Worm (Caenorhabditis elegans) whole organism, early embryonic: ENCODE measurements around the gene T22C8.4.

Experiments used
- B0310.2 ChIP-seq: sonication (generic microtip); optimal IDR thresholded peaks from 2 replicates; lab custom pipeline; 2016; ENCODE audit warnings: mild to moderate bottlenecking, missing genetic modification characterization, missing compliant biosample characterization
- F13C5.2 ChIP-seq: sonication (generic microtip); optimal IDR thresholded peaks from 2 replicates; lab custom pipeline; 2017; ENCODE audit warnings: mild to moderate bottlenecking, missing genetic modification characterization, inconsistent platforms, missing compliant biosample characterization
- aly-1 ChIP-seq: sonication (generic microtip); optimal IDR thresholded peaks from 2 replicates; lab custom pipeline; 2016; ENCODE audit warnings: missing genetic modification characterization, missing compliant biosample characterization
- ama-1 ChIP-seq: fragments of 150-350 bp; optimal IDR thresholded peaks from 2 replicates; lab custom pipeline; 2014
- ceh-13 ChIP-seq: fragments of 200-800 bp; sonication (Bioruptor generic); optimal IDR thresholded peaks from 2 replicates; lab custom pipeline; 2018; ENCODE audit warnings: mild to moderate bottlenecking, missing genetic modification characterization, missing compliant biosample characterization
- ceh-36 ChIP-seq: sonication (generic microtip); optimal IDR thresholded peaks from 2 replicates; lab custom pipeline; 2016; ENCODE audit warnings: missing genetic modification characterization, inconsistent platforms, missing compliant biosample characterization
- ets-7 ChIP-seq: sonication (generic microtip); optimal IDR thresholded peaks from 2 replicates; lab custom pipeline; 2016; ENCODE audit warnings: missing genotype, missing genetic modification characterization, missing compliant biosample characterization
- flt-1 ChIP-seq: fragments of 200-800 bp; sonication (Bioruptor generic); IDR thresholded peaks from 2 replicates; pipeline ENCODE4 v1.3.6; 2022; ENCODE audit warnings: missing genetic modification characterization, missing compliant biosample characterization
- hmbx-1 ChIP-seq: sonication (generic microtip); optimal IDR thresholded peaks from 2 replicates; lab custom pipeline; 2016; ENCODE audit warnings: mild to moderate bottlenecking, missing genetic modification characterization, missing compliant biosample characterization
- hmg-4 ChIP-seq: fragments of 200-800 bp; sonication (Bioruptor generic); optimal IDR thresholded peaks from 2 replicates; lab custom pipeline; 2018; ENCODE audit warnings: mild to moderate bottlenecking, missing genetic modification characterization, missing compliant biosample characterization
- hnd-1 ChIP-seq: sonication (generic microtip); optimal IDR thresholded peaks from 2 replicates; lab custom pipeline; 2016; ENCODE audit warnings: missing genetic modification characterization, missing compliant biosample characterization
- pes-1 ChIP-seq: fragments of 200-800 bp; sonication (Bioruptor generic); IDR thresholded peaks from 2 replicates; pipeline ENCODE4 v1.3.6; 2022; ENCODE audit warnings: missing genetic modification reagents, missing genetic modification characterization, missing compliant biosample characterization
- scrt-1 ChIP-seq: fragments of 200-800 bp; sonication (Bioruptor generic); IDR thresholded peaks from 2 replicates; pipeline ENCODE4 v1.3.6; 2022; ENCODE audit warnings: missing genetic modification characterization, missing compliant biosample characterization
- sea-1 ChIP-seq: fragments of 200-800 bp; sonication (Bioruptor generic); conservative IDR thresholded peaks from 2 replicates; pipeline ENCODE4 v1.3.6; 2022; ENCODE audit warnings: missing genetic modification characterization, missing compliant biosample characterization
- tbx-11 ChIP-seq: fragments of 200-800 bp; sonication (Bioruptor generic); IDR thresholded peaks from 2 replicates; pipeline ENCODE4 v1.3.6; 2022; ENCODE audit warnings: missing genetic modification characterization, missing compliant biosample characterization
- tbx-37 ChIP-seq: fragments of 200-800 bp; sonication (Bioruptor generic); conservative IDR thresholded peaks from 2 replicates; pipeline ENCODE4 v1.3.6; 2022; ENCODE audit warnings: missing genetic modification reagents, missing genetic modification characterization, missing compliant biosample characterization
- tra-4 ChIP-seq: sonication (generic microtip); optimal IDR thresholded peaks from 2 replicates; lab custom pipeline; 2017; ENCODE audit warnings: missing genetic modification characterization, missing compliant biosample characterization

The T22C8.4 gene

DNA sequence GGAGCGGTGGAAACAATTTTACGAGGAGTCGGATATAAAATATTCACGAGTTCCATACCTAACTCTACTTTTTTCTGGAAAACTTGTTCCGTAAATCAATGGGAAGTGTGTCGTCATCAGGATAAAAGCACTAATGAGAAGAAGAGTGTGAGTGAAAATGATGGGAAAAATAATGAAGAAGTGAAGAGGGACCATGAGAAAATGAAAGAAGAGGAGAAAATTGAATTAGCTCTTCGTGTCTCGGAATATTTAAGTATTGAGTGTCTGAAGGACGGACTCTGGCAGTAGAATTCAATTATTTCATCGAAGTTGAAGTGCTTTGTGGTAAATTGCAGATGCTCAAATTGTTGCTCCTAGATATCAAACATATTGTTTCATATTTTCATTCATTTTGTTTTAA is 34.1 kb downstream of the T22C8.4 start:
- TF ChIP-seq ceh-36 (no peak), scrt-1 (GFP tag; lab: Robert Waterston, UW) (no peak)

DNA sequence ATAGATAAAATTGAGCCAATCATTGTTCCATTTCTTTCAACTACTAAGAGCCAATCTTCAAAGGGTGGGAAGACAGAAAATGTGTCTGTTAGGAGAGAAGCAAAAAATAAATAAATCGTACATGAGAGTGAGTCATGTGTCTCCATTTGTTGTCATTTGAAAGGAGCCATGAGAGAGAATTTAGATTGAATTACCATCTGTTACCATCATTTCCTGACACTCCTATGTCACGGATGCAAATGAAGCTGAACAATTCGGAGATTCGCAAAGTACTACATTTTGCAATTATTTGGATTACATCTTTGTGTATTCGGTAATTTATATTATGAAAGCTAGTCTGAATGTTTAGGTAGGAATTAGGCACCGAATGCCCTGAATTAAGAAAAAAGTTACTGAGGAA is 34.9 kb downstream of the T22C8.4 start:
- TF ChIP-seq B0310.2 (tag; lab: Kevin White, UChicago) = no peak
- no peak for TF ChIP-seq ceh-36

ce11 chrII:8587660-8588230 is 35.6 kb downstream of the T22C8.4 start:
- TF ChIP-seq scrt-1 (GFP tag; lab: Robert Waterston, UW) (no peak), aly-1 (tag; lab: Kevin White, UChicago) (no peak), tbx-37 (no peak), hmg-4 (GFP tag; lab: Kevin White, UChicago) (no peak)

DNA sequence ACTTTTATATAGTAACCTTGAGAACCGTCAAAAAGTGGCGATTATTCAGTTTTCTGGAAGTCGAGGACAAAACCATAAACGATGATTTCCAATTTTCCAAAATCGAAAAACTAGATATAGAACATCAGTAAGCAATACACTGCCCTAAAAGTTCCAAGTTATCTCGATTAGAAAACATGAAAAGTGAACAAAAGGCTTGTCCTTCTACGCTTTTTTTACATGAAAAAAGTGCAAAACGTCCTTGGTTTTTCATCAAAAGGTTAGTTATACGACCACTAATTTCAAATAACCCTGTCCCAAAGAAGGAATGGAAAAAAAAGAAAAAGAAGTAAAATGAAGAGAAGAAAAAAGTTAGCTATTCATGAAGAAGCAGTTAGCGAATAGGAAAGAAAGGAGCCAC is 37.4 kb downstream of the T22C8.4 start:
- TF ChIP-seq flt-1 (GFP tag; lab: Robert Waterston, UW) (no peak), ceh-13 (no peak), B0310.2 (tag; lab: Kevin White, UChicago) (no peak), pes-1 (GFP tag; lab: Robert Waterston, UW) (no peak), ama-1 (lab: Kevin White, UChicago) (no peak), hmg-4 (GFP tag; lab: Kevin White, UChicago) (no peak)

- TF ChIP-seq pes-1 (GFP tag; lab: Robert Waterston, UW) (no peak), tra-4 (tag; lab: Kevin White, UChicago) (no peak), sea-1 (GFP tag; lab: Robert Waterston, UW) (no peak), scrt-1 (GFP tag; lab: Robert Waterston, UW) (no peak), hmbx-1 (tag; lab: Kevin White, UChicago) (no peak), hnd-1 (no peak), B0310.2 (tag; lab: Kevin White, UChicago) (no peak), ceh-13 (no peak), flt-1 (GFP tag; lab: Robert Waterston, UW) (no peak), ets-7 (tag; lab: Kevin White, UChicago) (no peak), ceh-36 (no peak), hmg-4 (GFP tag; lab: Kevin White, UChicago) (no peak), F13C5.2 (tag; lab: Kevin White, UChicago) (no peak), tbx-11 (GFP tag; lab: Robert Waterston, UW) (no peak), tbx-37 (no peak), ama-1 (lab: Kevin White, UChicago) (no peak), aly-1 (tag; lab: Kevin White, UChicago) (no peak)
These were observed 38.2 kb downstream of the T22C8.4 start, which contains the start of gene F54C9.11 for ce11 chrII:8585036-8585627. Gene F54C9.11, minus strand, starts transcription at chrII:8585086.

DNA sequence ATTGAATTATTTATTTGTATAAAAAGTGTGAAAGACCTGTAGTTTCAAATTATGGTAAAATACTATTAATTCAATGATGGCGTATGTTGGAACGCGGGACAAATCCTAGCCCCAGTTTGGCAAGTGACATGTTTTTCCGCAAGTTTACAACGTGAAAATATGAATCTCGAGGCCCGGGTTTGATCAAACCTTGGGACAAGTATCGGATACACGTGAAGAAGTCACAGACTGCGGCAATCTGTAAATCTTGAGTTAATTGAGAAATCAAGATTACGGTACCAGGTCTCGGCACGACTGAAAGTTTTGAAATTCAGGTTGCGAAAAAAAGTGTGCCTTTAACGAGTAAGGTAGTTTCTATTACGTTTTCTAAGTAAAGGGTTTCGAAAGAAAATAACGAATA is 40.3 kb downstream of the T22C8.4 start:
- TF ChIP-seq pes-1 (GFP tag; lab: Robert Waterston, UW) = no peak
- TF ChIP-seq hmg-4 (GFP tag; lab: Kevin White, UChicago) = no peak
- peak; percentile 54 for TF ChIP-seq ama-1 (lab: Kevin White, UChicago)

- TF ChIP-seq tbx-11 (GFP tag; lab: Robert Waterston, UW) = no peak
- TF ChIP-seq sea-1 (GFP tag; lab: Robert Waterston, UW) = no peak
- TF ChIP-seq ets-7 (tag; lab: Kevin White, UChicago) = no peak
- no peak for TF ChIP-seq hmg-4 (GFP tag; lab: Kevin White, UChicago)
- TF ChIP-seq tra-4 (tag; lab: Kevin White, UChicago) = no peak
- TF ChIP-seq aly-1 (tag; lab: Kevin White, UChicago) = no peak
- no peak for TF ChIP-seq ceh-13
- TF ChIP-seq flt-1 (GFP tag; lab: Robert Waterston, UW) = no peak
- TF ChIP-seq ama-1 (lab: Kevin White, UChicago) = no peak
- no peak for TF ChIP-seq ceh-36
These were observed 41.6 kb downstream of the T22C8.4 start, which contains the start of gene arl-1 for ce11 chrII:8581700-8582099. Gene arl-1, plus strand, starts transcription at chrII:8582000.

DNA sequence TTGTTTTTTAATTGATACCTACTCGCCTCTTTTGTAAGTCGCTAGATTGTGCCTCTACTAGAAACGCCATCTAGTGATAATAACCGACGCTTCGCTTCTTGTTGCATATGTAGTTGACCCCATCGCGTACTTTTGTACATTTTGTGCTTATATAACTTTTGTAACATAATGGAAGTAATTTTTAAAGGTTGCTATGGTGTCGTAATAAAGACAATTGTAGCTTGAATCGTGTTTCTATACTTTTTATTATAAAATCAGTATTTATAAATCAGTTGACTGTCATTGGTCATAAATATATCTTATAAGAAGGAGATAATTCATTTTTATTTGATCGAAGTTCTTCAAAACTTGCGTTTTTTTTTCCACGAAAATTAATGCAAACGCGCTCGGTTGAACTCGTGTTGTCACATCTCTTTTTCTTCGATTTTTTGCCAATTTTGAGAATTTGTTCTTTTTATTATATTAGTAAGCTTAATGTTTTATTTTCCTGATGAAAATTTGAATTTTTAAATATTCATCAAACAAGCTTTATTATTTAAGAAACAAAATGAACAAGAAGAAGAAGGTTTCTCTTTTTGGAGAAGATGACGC is 45.7 kb downstream of the T22C8.4 start, which contains the start of gene F54C9.9:
Gene F54C9.9, plus strand, starts transcription at position 541 of the 591 bp plus-strand sequence.
- no peak for TF ChIP-seq tbx-11 (GFP tag; lab: Robert Waterston, UW)

DNA sequence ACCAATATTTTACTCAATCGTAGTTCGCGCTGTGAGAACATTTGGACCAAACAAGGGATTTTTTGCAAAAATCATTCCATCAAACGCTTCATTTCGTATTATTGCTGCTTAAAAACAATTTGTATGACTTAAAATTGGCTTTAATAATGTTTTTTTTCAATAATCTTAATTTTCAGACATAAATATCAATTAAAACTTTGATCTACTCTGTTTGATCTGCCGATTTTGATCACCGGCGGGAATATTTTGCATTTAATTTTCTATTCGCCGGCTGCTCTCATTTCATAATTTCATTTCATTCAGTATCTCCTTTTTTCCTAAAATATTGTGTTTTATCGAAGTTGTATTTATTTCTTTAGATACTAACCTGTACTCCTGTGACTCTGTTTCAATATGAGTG is 48.1 kb downstream of the T22C8.4 start, which contains the start of gene puf-5:
Gene puf-5, plus strand, starts transcription at position 358 of the 400 bp plus-strand sequence.
- TF ChIP-seq ceh-13 (no peak), ama-1 (lab: Kevin White, UChicago) (no peak), hnd-1 (no peak), B0310.2 (tag; lab: Kevin White, UChicago) (no peak), pes-1 (GFP tag; lab: Robert Waterston, UW) (no peak), aly-1 (tag; lab: Kevin White, UChicago) (no peak), flt-1 (GFP tag; lab: Robert Waterston, UW) (no peak), tbx-11 (GFP tag; lab: Robert Waterston, UW) (no peak), hmg-4 (GFP tag; lab: Kevin White, UChicago) (no peak), hmbx-1 (tag; lab: Kevin White, UChicago) (no peak), ets-7 (tag; lab: Kevin White, UChicago) (no peak), F13C5.2 (tag; lab: Kevin White, UChicago) (no peak), scrt-1 (GFP tag; lab: Robert Waterston, UW) (no peak), ceh-36 (no peak), tbx-37 (no peak), tra-4 (tag; lab: Kevin White, UChicago) (no peak), sea-1 (GFP tag; lab: Robert Waterston, UW) (no peak)
